Worm (Caenorhabditis elegans) whole organism, L1 larva: ENCODE results near the gene D2096.5.

ENCODE experiments used
- ceh-63 ChIP-seq: fragments of 200-800 bp; sonication (Bioruptor generic); optimal IDR thresholded peaks from 2 replicates; lab custom pipeline; 2018; ENCODE audit warnings: mild to moderate bottlenecking, missing genetic modification characterization, missing compliant biosample characterization
- nhr-12 ChIP-seq: sonication (generic microtip); optimal IDR thresholded peaks from 2 replicates; lab custom pipeline; 2017; ENCODE audit warnings: missing biosample characterization, missing genetic modification characterization
- ztf-11 ChIP-seq, 2 experiments: sonication (generic microtip); optimal IDR thresholded peaks; 2 replicates each; lab custom pipeline; 2016 to 2017; ENCODE audit warnings: missing genetic modification characterization in 2 of 2, missing biosample characterization in 1 of 2, missing compliant biosample characterization in 1 of 2

DNA sequence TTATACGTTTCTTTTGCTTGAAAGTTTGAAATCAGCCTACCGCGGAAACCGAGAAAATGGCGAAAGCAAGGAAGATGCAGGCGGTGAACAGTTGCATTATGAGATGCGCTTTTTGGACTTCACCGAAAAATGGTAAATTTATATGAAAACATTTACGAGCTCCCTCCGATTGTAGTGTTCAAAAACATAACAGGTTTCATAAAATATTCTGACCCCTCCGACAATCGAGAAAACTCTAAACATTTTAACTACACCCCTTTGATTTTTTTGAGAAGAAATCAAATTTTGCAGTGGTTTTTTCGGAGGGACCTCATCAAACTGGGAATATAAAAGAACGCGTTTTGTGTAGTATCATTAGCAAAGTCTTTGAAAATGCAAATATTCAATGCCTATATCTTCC, 12.5 kb downstream of the D2096.5 start, which contains the start of the genes F17E9.18 and F17E9.15:
- TF ChIP-seq ztf-11 (tag; optimal IDR thresholded peaks at IDR 0.05; lab: Kevin White, UChicago) (no peak), nhr-12 (tag; lab: Kevin White, UChicago) (no peak), ceh-63 (GFP tag; lab: Kevin White, UChicago) (no peak)
